Worm (Caenorhabditis elegans) whole organism, L3 larva: ENCODE results near the gene ugt-15.

Experiments
- R02D3.7 ChIP-seq: fragments of 150-350 bp; optimal IDR thresholded peaks from 2 replicates; lab custom pipeline; 2014; ENCODE audit warnings: missing biosample characterization, missing genetic modification characterization
- aly-2 ChIP-seq: fragments of 150-350 bp; optimal IDR thresholded peaks from 2 replicates; lab custom pipeline; 2014; ENCODE audit warnings: missing biosample characterization, missing genetic modification characterization
- egl-27 ChIP-seq: sonication (generic microtip); optimal IDR thresholded peaks from 4 replicates; lab custom pipeline; 2017; ENCODE audit warnings: missing biosample characterization, missing genetic modification reagents, missing genetic modification characterization
- mdl-1 ChIP-seq: fragments of 150-350 bp; optimal IDR thresholded peaks from 2 replicates; lab custom pipeline; 2014; ENCODE audit warnings: missing biosample characterization, missing genetic modification characterization
- nhr-28 ChIP-seq: fragments of 150-350 bp; optimal IDR thresholded peaks from 2 replicates; lab custom pipeline; 2014; ENCODE audit warnings: missing biosample characterization, missing genetic modification characterization
- nhr-77 ChIP-seq: fragments of 150-350 bp; optimal IDR thresholded peaks from 2 replicates; lab custom pipeline; 2014; ENCODE audit warnings: missing biosample characterization, missing genetic modification characterization
- snpc-4 ChIP-seq: fragments of 150-350 bp; optimal IDR thresholded peaks from 2 replicates; lab custom pipeline; 2014; ENCODE audit warnings: missing biosample characterization, missing genetic modification characterization
- unc-62 ChIP-seq: fragments of 150-350 bp; sonication (generic microtip); optimal IDR thresholded peaks from 4 replicates; lab custom pipeline; 2014; ENCODE audit warnings: missing biosample characterization, missing genetic modification reagents, missing genetic modification characterization
- zag-1 ChIP-seq: fragments of 150-350 bp; optimal IDR thresholded peaks from 2 replicates; lab custom pipeline; 2014; ENCODE audit warnings: missing biosample characterization, missing genetic modification characterization

DNA sequence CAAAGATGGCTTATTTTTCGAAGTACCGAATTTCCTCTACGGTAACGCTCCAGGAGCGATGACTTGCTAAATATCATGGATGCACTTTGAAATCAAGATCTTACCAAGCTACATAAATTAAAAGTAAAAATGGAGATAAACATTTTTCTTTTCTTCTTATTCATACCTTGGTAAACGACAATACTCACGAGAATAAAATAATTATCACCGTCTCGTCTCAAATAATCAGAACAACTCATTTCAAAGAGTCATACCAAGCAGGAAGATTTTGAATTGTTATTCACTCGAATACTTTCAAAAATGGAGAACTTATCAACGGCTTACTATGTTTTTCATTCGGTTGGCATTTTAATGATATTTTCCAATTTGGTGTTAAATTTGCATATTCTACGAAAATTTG, 24.0 kb upstream of the ugt-15 start, which contains the start of gene srbc-45:
- no peak for TF ChIP-seq nhr-77
- no peak for TF ChIP-seq snpc-4 (tag; lab: Kevin White, UChicago)
- TF ChIP-seq unc-62 (GFP tag; lab: Kevin White, UChicago) = no peak
- no peak for TF ChIP-seq egl-27 (tag; lab: Kevin White, UChicago)
- no peak for TF ChIP-seq nhr-28 (tag; lab: Kevin White, UChicago)
- no peak for TF ChIP-seq mdl-1 (tag; lab: Kevin White, UChicago)
- TF ChIP-seq R02D3.7 (tag; lab: Kevin White, UChicago) = no peak
- TF ChIP-seq zag-1 (tag; lab: Kevin White, UChicago) = no peak
- TF ChIP-seq aly-2 (tag; lab: Kevin White, UChicago) = no peak
